Comparison of ENCODE assay signal across 6 fruit fly cellular contexts in genomic region chr4:67063-67684, dm6.
TF ChIP-seq lines count a peak whose summit lies in the region.

Gene RpS3A, minus strand, starts transcription at chr4:67207.

- TF ChIP-seq CTCF in S2 (optimal IDR thresholded peaks at IDR 0.05; lab: Kevin White, UChicago): peak; percentile 15 to 33
- TF ChIP-seq CTCF in whole organism, embryonic (GFP tag; optimal IDR thresholded peaks at IDR 0.05; lab: Kevin White, UChicago): peak; percentile 32

TF ChIP-seq in whole organism, adult, 20 proteins besides CTCF, POLR2A, EP300 and RAD21 (continues in another document):
- TF ChIP-seq kay (GFP tag; lab: Kevin White, UChicago; ENCODE audit: borderline replicate concordance) (no peak), cnc (optimal IDR thresholded peaks at IDR 0.05; lab: Kevin White, UChicago) (no peak), CG5204 (GFP tag; optimal IDR thresholded peaks at IDR 0.05; lab: Kevin White, UChicago) (peak; percentile 80), Crg-1 (GFP tag; optimal IDR thresholded peaks at IDR 0.05; lab: Kevin White, UChicago) (peak; percentile 86), CG12768 (GFP tag; optimal IDR thresholded peaks at IDR 0.05; lab: Kevin White, UChicago) (peak; percentile 76), Clk (GFP tag; optimal IDR thresholded peaks at IDR 0.05; lab: Kevin White, UChicago) (peak; percentile 84), CG33017 (tag; optimal IDR thresholded peaks at IDR 0.05; lab: Kevin White, UChicago) (peak; percentile 77), CG11617 (GFP tag; optimal IDR thresholded peaks at IDR 0.05; lab: Kevin White, UChicago) (peak; percentile 77), pad (GFP tag; optimal IDR thresholded peaks at IDR 0.05; lab: Kevin White, UChicago) (peak; percentile 75), tj (GFP tag; optimal IDR thresholded peaks at IDR 0.05; lab: Kevin White, UChicago) (peak; percentile 42), CG7045 (GFP tag; optimal IDR thresholded peaks at IDR 0.05; lab: Kevin White, UChicago) (peak; percentile 81), CG7101 (tag; optimal IDR thresholded peaks at IDR 0.05; lab: Kevin White, UChicago) (peak; percentile 86), ovo (GFP tag; optimal IDR thresholded peaks at IDR 0.05; lab: Kevin White, UChicago) (peak; percentile 91), Hr96 (GFP tag; optimal IDR thresholded peaks at IDR 0.05; lab: Kevin White, UChicago) (no peak), Mnt (GFP tag; optimal IDR thresholded peaks at IDR 0.05; lab: Kevin White, UChicago) (peak; percentile 84), CG1620 (GFP tag; optimal IDR thresholded peaks at IDR 0.05; lab: Kevin White, UChicago) (peak; percentile 92), toe (GFP tag; optimal IDR thresholded peaks at IDR 0.05; lab: Kevin White, UChicago) (peak; percentile 89), bab1 (GFP tag; optimal IDR thresholded peaks at IDR 0.05; lab: Kevin White, UChicago) (peak; percentile 85)

TF ChIP-seq in whole organism, embryonic, 481 proteins besides CTCF, POLR2A, EP300 and RAD21 (continues in another document):
- TF ChIP-seq emc (GFP tag; optimal IDR thresholded peaks at IDR 0.05; lab: Kevin White, UChicago) (peak; percentile 58), cwo (GFP tag; optimal IDR thresholded peaks at IDR 0.05; lab: Kevin White, UChicago) (no peak), klu (GFP tag; IDR thresholded peaks at IDR 0.05; lab: Robert Waterston, UW) (no peak), CG1647 (GFP tag; optimal IDR thresholded peaks at IDR 0.05; lab: Kevin White, UChicago) (peak; percentile 56), tx (GFP tag; optimal IDR thresholded peaks at IDR 0.05; lab: Kevin White, UChicago) (peak; percentile 71), MTF-1 (GFP tag; optimal IDR thresholded peaks at IDR 0.05; lab: Kevin White, UChicago; ENCODE audit: borderline replicate concordance) (peak; percentile 93), CG8281 (tag; optimal IDR thresholded peaks at IDR 0.05; lab: Kevin White, UChicago) (peak; percentile 41), psq (GFP tag; optimal IDR thresholded peaks at IDR 0.05; lab: Kevin White, UChicago) (peak; percentile 45), oc (tag; optimal IDR thresholded peaks at IDR 0.05; lab: Kevin White, UChicago) (no peak), phol (tag; optimal IDR thresholded peaks at IDR 0.05; lab: Kevin White, UChicago) (peak; percentile 91), CG2129 (GFP tag; IDR thresholded peaks at IDR 0.05; lab: Robert Waterston, UW; ENCODE audit: partially characterized antibody) (no peak), HmgD (GFP tag; optimal IDR thresholded peaks at IDR 0.05; lab: Kevin White, UChicago) (peak; percentile 63), br (optimal IDR thresholded peaks at IDR 0.05; lab: Kevin White, UChicago) (no peak), ase (GFP tag; IDR thresholded peaks at IDR 0.05; lab: Robert Waterston, UW) (no peak), dan (GFP tag; IDR thresholded peaks at IDR 0.05; lab: Robert Waterston, UW) (no peak), HLH3B (GFP tag; IDR thresholded peaks at IDR 0.05; lab: Robert Waterston, UW) (peak; percentile 73; the same call in 1 of the 2 replicates), CG18011 (GFP tag; optimal IDR thresholded peaks at IDR 0.05; lab: Kevin White, UChicago) (peak; percentile 69), Stat92E (GFP tag; optimal IDR thresholded peaks at IDR 0.05; lab: Kevin White, UChicago) (no peak)

TF ChIP-seq in whole organism, prepupa, 60 proteins besides CTCF, POLR2A, EP300 and RAD21 (continues in another document):
- TF ChIP-seq lz (GFP tag; optimal IDR thresholded peaks at IDR 0.05; lab: Kevin White, UChicago) (peak; percentile 79), acj6 (GFP tag; optimal IDR thresholded peaks at IDR 0.05; lab: Kevin White, UChicago) (peak; percentile 64), CG6163 (GFP tag; IDR thresholded peaks at IDR 0.05; lab: Robert Waterston, UW) (no peak), CG3919 (GFP tag; optimal IDR thresholded peaks at IDR 0.05; lab: Kevin White, UChicago) (peak; percentile 83), CG32006 (GFP tag; optimal IDR thresholded peaks at IDR 0.05; lab: Kevin White, UChicago) (no peak), OdsH (GFP tag; optimal IDR thresholded peaks at IDR 0.05; lab: Kevin White, UChicago) (peak; percentile 73), CG10631 (GFP tag; optimal IDR thresholded peaks at IDR 0.05; lab: Kevin White, UChicago) (peak; percentile 41), Eip78C (GFP tag; lab: Kevin White, UChicago) (peak; percentile 93), CG11902 (GFP tag; optimal IDR thresholded peaks at IDR 0.05; lab: Kevin White, UChicago) (peak; percentile 51), fd85E (GFP tag; optimal IDR thresholded peaks at IDR 0.05; lab: Kevin White, UChicago) (peak; percentile 69), vri (GFP tag; optimal IDR thresholded peaks at IDR 0.05; lab: Kevin White, UChicago) (peak; percentile 73), Gug (GFP tag; IDR thresholded peaks at IDR 0.05; lab: Robert Waterston, UW) (no peak), CG1621 (tag; optimal IDR thresholded peaks at IDR 0.05; lab: Kevin White, UChicago) (peak; percentile 70), CG11294 (GFP tag; IDR thresholded peaks at IDR 0.05; lab: Robert Waterston, UW) (no peak), dac (GFP tag; optimal IDR thresholded peaks at IDR 0.05; lab: Kevin White, UChicago) (peak; percentile 61), CG10669 (GFP tag; optimal IDR thresholded peaks at IDR 0.05; lab: Kevin White, UChicago) (peak; percentile 63), esn (GFP tag; optimal IDR thresholded peaks at IDR 0.05; lab: Kevin White, UChicago) (peak; percentile 79), CG7368 (GFP tag; optimal IDR thresholded peaks at IDR 0.05; lab: Kevin White, UChicago) (peak; percentile 59), svp (GFP tag; lab: Kevin White, UChicago) (peak; percentile 86), Blimp-1 (GFP tag; optimal IDR thresholded peaks at IDR 0.05; lab: Kevin White, UChicago) (peak; percentile 41)

TF ChIP-seq in whole organism, pupa, 21 proteins besides CTCF, POLR2A, EP300 and RAD21:
- TF ChIP-seq CG17806 (tag; optimal IDR thresholded peaks at IDR 0.05; lab: Kevin White, UChicago): peak; percentile 18
- TF ChIP-seq Snoo (tag; optimal IDR thresholded peaks at IDR 0.05; lab: Kevin White, UChicago): peak; percentile 80
- no peak for TF ChIP-seq fd96Ca (GFP tag; IDR thresholded peaks at IDR 0.05; lab: Robert Waterston, UW)
- TF ChIP-seq rn (GFP tag; IDR thresholded peaks at IDR 0.05; lab: Robert Waterston, UW): no peak
- no peak for TF ChIP-seq CG13204 (GFP tag; optimal IDR thresholded peaks at IDR 0.05; lab: Kevin White, UChicago)
- TF ChIP-seq CG10348 (GFP tag; IDR thresholded peaks at IDR 0.05; lab: Robert Waterston, UW): no peak
- no peak for TF ChIP-seq CG14655 (GFP tag; optimal IDR thresholded peaks at IDR 0.05; lab: Kevin White, UChicago)
- TF ChIP-seq CG4496 (GFP tag; IDR thresholded peaks at IDR 0.05; lab: Robert Waterston, UW): no peak
- peak; percentile 53 for TF ChIP-seq CG15710 (tag; optimal IDR thresholded peaks at IDR 0.05; lab: Kevin White, UChicago)
- TF ChIP-seq Pif1A (GFP tag; optimal IDR thresholded peaks at IDR 0.05; lab: Kevin White, UChicago): peak; percentile 66
- TF ChIP-seq CG34367 (tag; optimal IDR thresholded peaks at IDR 0.05; lab: Kevin White, UChicago): peak; percentile 72
- TF ChIP-seq Pif1B (GFP tag; optimal IDR thresholded peaks at IDR 0.05; lab: Kevin White, UChicago): peak; percentile 42
- TF ChIP-seq EcR (GFP tag; optimal IDR thresholded peaks at IDR 0.05; lab: Kevin White, UChicago): no peak
- TF ChIP-seq CG8301 (tag; optimal IDR thresholded peaks at IDR 0.05; lab: Kevin White, UChicago): no peak
- peak; percentile 48 for TF ChIP-seq gl (tag; optimal IDR thresholded peaks at IDR 0.05; lab: Kevin White, UChicago)
- peak; percentile 54; the same call in 1 of the 2 replicates for TF ChIP-seq Ets98B (GFP tag; IDR thresholded peaks at IDR 0.05; lab: Robert Waterston, UW)
- peak; percentile 22 for TF ChIP-seq D1 (tag; optimal IDR thresholded peaks at IDR 0.05; lab: Kevin White, UChicago)
- peak; percentile 38 for TF ChIP-seq CG9948 (tag; optimal IDR thresholded peaks at IDR 0.05; lab: Kevin White, UChicago)
- peak; percentile 58 for TF ChIP-seq CG8159 (tag; optimal IDR thresholded peaks at IDR 0.05; lab: Kevin White, UChicago)
- peak; percentile 30; the same call in 1 of the 2 replicates for TF ChIP-seq CG32121 (GFP tag; IDR thresholded peaks at IDR 0.05; lab: Robert Waterston, UW)
- TF ChIP-seq CG12605 (GFP tag; IDR thresholded peaks at IDR 0.05; lab: Robert Waterston, UW): no peak; the same call in 1 of the 2 replicates
TF ChIP-seq in whole organism, pupa: peak in this region for 12.

TF ChIP-seq in whole organism, wandering third instar larva, 38 proteins besides CTCF, POLR2A, EP300 and RAD21 (continues in another document):
- no peak for TF ChIP-seq pan (optimal IDR thresholded peaks at IDR 0.05; lab: Kevin White, UChicago)
- no peak for TF ChIP-seq brk (GFP tag; optimal IDR thresholded peaks at IDR 0.05; lab: Kevin White, UChicago)
- peak; percentile 61 for TF ChIP-seq tai (GFP tag; optimal IDR thresholded peaks at IDR 0.05; lab: Kevin White, UChicago)
- no peak for TF ChIP-seq Dfd (GFP tag; optimal IDR thresholded peaks at IDR 0.05; lab: Kevin White, UChicago)
- no peak for TF ChIP-seq sv (GFP tag; optimal IDR thresholded peaks at IDR 0.05; lab: Kevin White, UChicago)
- TF ChIP-seq dl (GFP tag; optimal IDR thresholded peaks at IDR 0.05; lab: Kevin White, UChicago; ENCODE audit: insufficient read depth in 1 of 2, partially characterized antibody in 2 of 2): peak in 1 of 2 experiments; percentile 42
- TF ChIP-seq Rel (GFP tag; optimal IDR thresholded peaks at IDR 0.05; lab: Kevin White, UChicago): no peak
- peak; percentile 69 for TF ChIP-seq Rel (tag; optimal IDR thresholded peaks at IDR 0.05; lab: Kevin White, UChicago)
- peak; percentile 41 for TF ChIP-seq ey (GFP tag; optimal IDR thresholded peaks at IDR 0.05; lab: Kevin White, UChicago)
- TF ChIP-seq OdsH (GFP tag; optimal IDR thresholded peaks at IDR 0.05; lab: Kevin White, UChicago): peak; percentile 60
- peak; percentile 79 for TF ChIP-seq Hnf4 (GFP tag; optimal IDR thresholded peaks at IDR 0.05; lab: Kevin White, UChicago)
- TF ChIP-seq Mio (GFP tag; optimal IDR thresholded peaks at IDR 0.05; lab: Kevin White, UChicago): no peak
- TF ChIP-seq Myc (optimal IDR thresholded peaks at IDR 0.05; lab: Kevin White, UChicago): peak; percentile 76
- TF ChIP-seq N (GFP tag; optimal IDR thresholded peaks at IDR 0.05; lab: Kevin White, UChicago): peak; percentile 97
- TF ChIP-seq HLH106 (tag; optimal IDR thresholded peaks at IDR 0.05; lab: Kevin White, UChicago): peak; percentile 75
- TF ChIP-seq rgr (GFP tag; optimal IDR thresholded peaks at IDR 0.05; lab: Kevin White, UChicago): peak; percentile 82
- no peak for TF ChIP-seq usp (GFP tag; optimal IDR thresholded peaks at IDR 0.05; lab: Kevin White, UChicago)
- TF ChIP-seq Jra (GFP tag; optimal IDR thresholded peaks at IDR 0.05; lab: Kevin White, UChicago): peak; percentile 11
- peak; percentile 45 for TF ChIP-seq psq (GFP tag; optimal IDR thresholded peaks at IDR 0.05; lab: Kevin White, UChicago)
- peak; percentile 93 for TF ChIP-seq Hr83 (GFP tag; optimal IDR thresholded peaks at IDR 0.05; lab: Kevin White, UChicago; ENCODE audit: poor library complexity, severe bottlenecking)
- TF ChIP-seq Sp1 (GFP tag; optimal IDR thresholded peaks at IDR 0.05; lab: Kevin White, UChicago): peak; percentile 87
- TF ChIP-seq CG9705 (GFP tag; optimal IDR thresholded peaks at IDR 0.05; lab: Kevin White, UChicago): peak; percentile 83
- no peak for TF ChIP-seq jim (GFP tag; optimal IDR thresholded peaks at IDR 0.05; lab: Kevin White, UChicago)
